Worm (Caenorhabditis elegans): ENCODE data around the gene ZK721.4.

DNA sequence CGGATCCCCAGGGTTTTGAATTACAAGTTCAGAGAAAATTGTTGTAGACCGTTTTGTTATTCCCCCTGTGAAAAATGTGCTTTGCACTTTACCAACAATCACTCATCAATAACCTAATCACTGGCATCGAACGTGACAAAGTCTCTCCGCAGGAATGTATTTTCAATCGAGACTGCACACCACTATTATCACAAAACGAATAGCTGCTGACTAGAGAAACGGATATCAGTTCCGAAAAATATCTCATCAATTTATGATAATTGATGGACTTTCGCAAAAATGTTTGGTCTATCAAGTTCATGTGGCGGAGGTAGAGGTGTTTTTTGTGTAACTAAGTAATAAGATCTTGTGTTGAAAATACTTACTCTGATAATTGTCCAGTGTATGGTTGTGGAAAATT, 17.6 kb upstream of the ZK721.4 start:
- TF ChIP-seq sox-2 (GFP tag; IDR thresholded peaks at IDR 0.05) (no peak), npax-4 (tag; optimal IDR thresholded peaks at IDR 0.05) (no peak), nfya-1 (tag; optimal IDR thresholded peaks at IDR 0.05) (no peak), ceh-48 (tag; optimal IDR thresholded peaks at IDR 0.05) (no peak), dmd-4 (tag; optimal IDR thresholded peaks at IDR 0.05; ENCODE audit: borderline replicate concordance) (no peak), pqm-1 (tag; optimal IDR thresholded peaks at IDR 0.05) (no peak)
